Fruit fly (Drosophila melanogaster) whole organism, embryonic: ENCODE measurements around the gene scpr-B.

Experiments
- Asciz ChIP-seq: fragments of 200-800 bp; sonication (Bioruptor generic); optimal IDR thresholded peaks from 2 replicates; lab custom pipeline; 2017; ENCODE audit warnings: missing biosample characterization, mild to moderate bottlenecking, missing genetic modification characterization, missing genetic modification reagents
- Atf6 ChIP-seq: fragments of 200-800 bp; sonication (Bioruptor generic); IDR thresholded peaks from 2 replicates; pipeline ENCODE4 v1.3.6; 2022; ENCODE audit warnings: missing biosample characterization, missing genetic modification characterization
- Bgb ChIP-seq: fragments of 200-800 bp; sonication (Bioruptor generic); IDR thresholded peaks from 2 replicates; pipeline ENCODE4 v1.3.6; 2022; ENCODE audit warnings: missing biosample characterization, missing genetic modification characterization; ENCODE audit not compliant: partially characterized antibody
- Bteb2 ChIP-seq: fragments of 200-800 bp; sonication (Bioruptor generic); optimal IDR thresholded peaks from 2 replicates; lab custom pipeline; 2016; ENCODE audit warnings: missing biosample characterization, missing genetic modification characterization
- CG10147 ChIP-seq: fragments of 200-800 bp; sonication (Bioruptor generic); optimal IDR thresholded peaks from 2 replicates; lab custom pipeline; 2019; ENCODE audit warnings: missing biosample characterization, mild to moderate bottlenecking, missing genetic modification characterization, moderate library complexity
- CG10209 ChIP-seq: fragments of 200-800 bp; sonication (Bioruptor generic); optimal IDR thresholded peaks from 3 replicates; lab custom pipeline; 2017; ENCODE audit warnings: missing biosample characterization, mild to moderate bottlenecking, missing genetic modification characterization, missing genetic modification reagents
- CG11247 ChIP-seq: fragments of 200-800 bp; sonication (Bioruptor generic); IDR thresholded peaks from 2 replicates; pipeline ENCODE4 v1.3.6; 2022; ENCODE audit warnings: missing biosample characterization, missing genetic modification characterization
- CG12071 ChIP-seq: fragments of 200-800 bp; sonication (Bioruptor generic); optimal IDR thresholded peaks from 3 replicates; lab custom pipeline; 2018; ENCODE audit warnings: missing biosample characterization, mild to moderate bottlenecking, missing genetic modification characterization
- CG12219 ChIP-seq: fragments of 200-800 bp; sonication (Bioruptor generic); optimal IDR thresholded peaks from 3 replicates; lab custom pipeline; 2018; ENCODE audit warnings: missing biosample characterization, mild to moderate bottlenecking, missing genetic modification characterization
- CG12299 ChIP-seq: fragments of 200-800 bp; sonication (Bioruptor generic); optimal IDR thresholded peaks from 2 replicates; lab custom pipeline; 2018; ENCODE audit warnings: missing biosample characterization, mild to moderate bottlenecking, missing genetic modification characterization
- CG12391 ChIP-seq: fragments of 200-800 bp; sonication (Bioruptor generic); optimal IDR thresholded peaks from 3 replicates; lab custom pipeline; 2018; ENCODE audit warnings: missing biosample characterization, mild to moderate bottlenecking, missing genetic modification characterization, moderate library complexity
- CG12659 ChIP-seq: fragments of 200-800 bp; sonication (Bioruptor generic); optimal IDR thresholded peaks from 3 replicates; lab custom pipeline; 2017; ENCODE audit warnings: mild to moderate bottlenecking, missing biosample characterization, missing genetic modification reagents, missing genetic modification characterization
- CG15696 ChIP-seq: fragments of 200-800 bp; sonication (Bioruptor generic); optimal IDR thresholded peaks from 2 replicates; lab custom pipeline; 2019; ENCODE audit warnings: missing biosample characterization, mild to moderate bottlenecking, missing genetic modification characterization, moderate library complexity
- CG1603 ChIP-seq: fragments of 200-800 bp; sonication (Bioruptor generic); optimal IDR thresholded peaks from 2 replicates; lab custom pipeline; 2019; ENCODE audit warnings: missing biosample characterization, mild to moderate bottlenecking, missing genetic modification characterization, moderate library complexity
- CG16813 ChIP-seq: fragments of 200-800 bp; sonication (Bioruptor generic); IDR thresholded peaks from 3 replicates; pipeline ENCODE4 v1.3.6; 2022; ENCODE audit warnings: missing biosample characterization, missing genetic modification characterization; ENCODE audit not compliant: partially characterized antibody
- CG17385 ChIP-seq: fragments of 200-800 bp; sonication (Bioruptor generic); optimal IDR thresholded peaks from 3 replicates; lab custom pipeline; 2018; ENCODE audit warnings: missing biosample characterization, mild to moderate bottlenecking, missing genetic modification characterization
- CG2202 ChIP-seq: fragments of 200-800 bp; sonication (Bioruptor generic); optimal IDR thresholded peaks from 2 replicates; lab custom pipeline; 2018; ENCODE audit warnings: missing biosample characterization, mild to moderate bottlenecking, missing genetic modification characterization
- CG30403 ChIP-seq: fragments of 200-800 bp; sonication (Bioruptor generic); optimal IDR thresholded peaks from 3 replicates; lab custom pipeline; 2016; ENCODE audit warnings: missing biosample characterization, missing genetic modification characterization
- CG3163 ChIP-seq: fragments of 200-800 bp; sonication (Bioruptor generic); optimal IDR thresholded peaks from 3 replicates; lab custom pipeline; 2016; ENCODE audit warnings: missing biosample characterization, missing genetic modification characterization
- CG34376 ChIP-seq: fragments of 200-800 bp; sonication (Bioruptor generic); optimal IDR thresholded peaks from 2 replicates; lab custom pipeline; 2018; ENCODE audit warnings: missing biosample characterization, mild to moderate bottlenecking, missing genetic modification characterization
- CG34422 ChIP-seq: fragments of 200-800 bp; sonication (Bioruptor generic); IDR thresholded peaks from 3 replicates; pipeline ENCODE4 v1.3.6; 2022; ENCODE audit warnings: missing biosample characterization, missing genetic modification characterization
- CG4707 ChIP-seq: fragments of 200-800 bp; sonication (Bioruptor generic); optimal IDR thresholded peaks from 2 replicates; lab custom pipeline; 2018; ENCODE audit warnings: missing biosample characterization, mild to moderate bottlenecking, missing genetic modification characterization, moderate library complexity
- CG6175 ChIP-seq: fragments of 200-800 bp; sonication (Bioruptor generic); IDR thresholded peaks from 3 replicates; pipeline ENCODE4 v1.3.6; 2022; ENCODE audit warnings: missing biosample characterization, missing genetic modification characterization
- CG9876 ChIP-seq: fragments of 200-800 bp; sonication (Bioruptor generic); optimal IDR thresholded peaks from 2 replicates; lab custom pipeline; 2016; ENCODE audit warnings: missing biosample characterization, missing genetic modification characterization
- CG9932 ChIP-seq: fragments of 200-800 bp; sonication (Bioruptor generic); IDR thresholded peaks from 2 replicates; pipeline ENCODE4 v1.3.6; 2022; ENCODE audit warnings: missing biosample characterization, missing genetic modification characterization
- CkIIα-i1 ChIP-seq: fragments of 200-800 bp; sonication (Bioruptor generic); IDR thresholded peaks from 2 replicates; pipeline ENCODE4 v1.3.6; 2022; ENCODE audit warnings: missing biosample characterization, missing genetic modification characterization
- CoRest ChIP-seq: fragments of 200-800 bp; sonication (Bioruptor generic); optimal IDR thresholded peaks from 3 replicates; lab custom pipeline; 2018; ENCODE audit warnings: missing biosample characterization, mild to moderate bottlenecking, missing genetic modification characterization, moderate library complexity
- HHEX ChIP-seq: fragments of 200-800 bp; sonication (Bioruptor generic); optimal IDR thresholded peaks from 3 replicates; lab custom pipeline; 2017; ENCODE audit warnings: missing biosample characterization, mild to moderate bottlenecking, missing genetic modification characterization, missing genetic modification reagents
- HmgD ChIP-seq: fragments of 200-800 bp; sonication (Bioruptor generic); optimal IDR thresholded peaks from 3 replicates; lab custom pipeline; 2016; ENCODE audit warnings: missing biosample characterization, missing genetic modification characterization
- Hmx ChIP-seq: fragments of 200-800 bp; sonication (Bioruptor generic); optimal IDR thresholded peaks from 2 replicates; lab custom pipeline; 2016; ENCODE audit warnings: missing biosample characterization, missing genetic modification characterization
- MTF-1 ChIP-seq: fragments of 200-800 bp; sonication (Bioruptor generic); optimal IDR thresholded peaks from 2 replicates; lab custom pipeline; 2018; ENCODE audit warnings: missing biosample characterization, mild to moderate bottlenecking, missing genetic modification characterization, borderline replicate concordance
- Max ChIP-seq: fragments of 200-800 bp; sonication (Bioruptor generic); optimal IDR thresholded peaks from 2 replicates; lab custom pipeline; 2016; ENCODE audit warnings: missing biosample characterization, mild to moderate bottlenecking, missing genetic modification characterization
- NC2β ChIP-seq: fragments of 200-800 bp; sonication (Bioruptor generic); optimal IDR thresholded peaks from 2 replicates; lab custom pipeline; 2016; ENCODE audit warnings: missing biosample characterization, missing genetic modification characterization
- Oli ChIP-seq: fragments of 200-800 bp; sonication (Bioruptor generic); optimal IDR thresholded peaks from 2 replicates; lab custom pipeline; 2018; ENCODE audit warnings: missing biosample characterization, mild to moderate bottlenecking, missing genetic modification characterization, moderate library complexity
- Rfx ChIP-seq: fragments of 200-800 bp; sonication (Bioruptor generic); IDR thresholded peaks from 2 replicates; pipeline ENCODE4 v1.3.6; 2022; ENCODE audit warnings: missing biosample characterization, missing genetic modification characterization
- Usf ChIP-seq: fragments of 200-800 bp; sonication (Bioruptor generic); optimal IDR thresholded peaks from 2 replicates; lab custom pipeline; 2017; ENCODE audit warnings: missing genotype, missing biosample characterization, missing genetic modification characterization
- ase ChIP-seq: fragments of 200-800 bp; sonication (Bioruptor generic); IDR thresholded peaks from 3 replicates; pipeline ENCODE4 v1.3.6; 2022; ENCODE audit warnings: missing biosample characterization, missing genetic modification characterization
- bab2 ChIP-seq: fragments of 200-800 bp; sonication (Bioruptor generic); optimal IDR thresholded peaks from 2 replicates; lab custom pipeline; 2016; ENCODE audit warnings: missing biosample characterization, missing genetic modification characterization
- caup ChIP-seq: fragments of 200-800 bp; sonication (Bioruptor generic); optimal IDR thresholded peaks from 3 replicates; lab custom pipeline; 2017; ENCODE audit warnings: missing biosample characterization, mild to moderate bottlenecking, missing genetic modification characterization, moderate library complexity; ENCODE audit not compliant: severe bottlenecking
- ewg ChIP-seq: fragments of 200-800 bp; sonication (Bioruptor generic); optimal IDR thresholded peaks from 3 replicates; lab custom pipeline; 2017; ENCODE audit warnings: mild to moderate bottlenecking, missing biosample characterization, missing genetic modification reagents, missing genetic modification characterization
- fru ChIP-seq: fragments of >200 bp; optimal IDR thresholded peaks from 2 replicates; lab custom pipeline; 2017
- gem ChIP-seq: fragments of 200-800 bp; sonication (Bioruptor generic); optimal IDR thresholded peaks from 2 replicates; lab custom pipeline; 2019; ENCODE audit warnings: missing biosample characterization, mild to moderate bottlenecking, missing genetic modification characterization, moderate library complexity
- gsb ChIP-seq: fragments of 200-800 bp; sonication (Bioruptor generic); IDR thresholded peaks from 2 replicates; pipeline ENCODE4 v1.3.6; 2022; ENCODE audit warnings: missing biosample characterization, missing genetic modification characterization
- kni ChIP-seq: fragments of 200-800 bp; sonication (Bioruptor generic); optimal IDR thresholded peaks from 3 replicates; lab custom pipeline; 2017; ENCODE audit warnings: mild to moderate bottlenecking, missing biosample characterization, missing genetic modification reagents, missing genetic modification characterization
- org-1 ChIP-seq: fragments of 200-800 bp; sonication (Bioruptor generic); optimal IDR thresholded peaks from 2 replicates; lab custom pipeline; 2017; ENCODE audit warnings: missing biosample characterization, missing genetic modification characterization
- otp ChIP-seq: fragments of 200-800 bp; sonication (Bioruptor generic); IDR thresholded peaks from 3 replicates; pipeline ENCODE4, ENCODE4 v1.3.6; 2022; ENCODE audit warnings: missing biosample characterization, missing genetic modification characterization
- pnt ChIP-seq: fragments of 200-800 bp; sonication (Bioruptor generic); optimal IDR thresholded peaks from 3 replicates; lab custom pipeline; 2016; ENCODE audit warnings: missing biosample characterization, missing genetic modification characterization
- seq ChIP-seq: fragments of 200-800 bp; sonication (Bioruptor generic); IDR thresholded peaks from 2 replicates; pipeline ENCODE4 v1.3.6; 2022; ENCODE audit warnings: missing biosample characterization, missing genetic modification characterization
- tap ChIP-seq: fragments of 200-800 bp; optimal IDR thresholded peaks from 3 replicates; lab custom pipeline; 2019; ENCODE audit warnings: missing biosample characterization, mild to moderate bottlenecking, missing genetic modification characterization, moderate library complexity
- unpg ChIP-seq: fragments of 200-800 bp; sonication (Bioruptor generic); optimal IDR thresholded peaks from 3 replicates; lab custom pipeline; 2018; ENCODE audit warnings: missing biosample characterization, mild to moderate bottlenecking, missing genetic modification characterization, moderate library complexity
- vfl ChIP-seq: fragments of 200-800 bp; sonication (Bioruptor generic); optimal IDR thresholded peaks from 2 replicates; lab custom pipeline; 2016; ENCODE audit warnings: missing biosample characterization, missing genetic modification characterization

Gene scpr-B

DNA sequence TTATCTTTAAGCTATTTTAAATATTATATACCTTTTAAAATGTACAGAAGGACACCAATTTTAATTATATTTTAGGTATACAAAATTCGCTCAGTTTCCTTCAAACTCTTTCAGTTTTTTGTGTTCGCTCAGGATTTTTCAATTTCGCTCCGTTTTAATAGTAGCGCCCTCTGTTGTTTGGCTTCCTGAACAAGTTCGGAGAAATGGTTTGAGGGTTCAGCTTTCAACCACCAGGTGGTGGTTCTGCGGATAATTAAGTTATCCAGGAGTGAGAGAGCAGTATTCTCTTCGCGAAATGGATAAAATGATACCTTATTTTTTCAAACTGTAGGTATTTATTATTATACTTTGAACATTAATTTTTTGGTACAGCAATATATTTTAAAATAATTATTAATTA, 28.2 kb upstream of the scpr-B start:
- TF ChIP-seq pnt = peak; percentile 8
- TF ChIP-seq otp (GFP tag; lab: Robert Waterston, UW) = peak; percentile 64
- TF ChIP-seq fru (lab: Kevin White, UChicago) = no peak
- TF ChIP-seq Bteb2 (GFP tag; lab: Kevin White, UChicago) = no peak
- TF ChIP-seq CG16813 = no peak
- peak; percentile 56 for TF ChIP-seq CG2202 (tag; lab: Kevin White, UChicago)
- no peak for TF ChIP-seq CG9932
- TF ChIP-seq Oli (tag; lab: Kevin White, UChicago) = peak; percentile 66
- no peak for TF ChIP-seq Bgb (GFP tag; lab: Robert Waterston, UW)
- TF ChIP-seq seq (GFP tag; lab: Robert Waterston, UW) = peak; percentile 45; the same call in 1 of the 2 replicates
- peak; percentile 73 for TF ChIP-seq HHEX (GFP tag; lab: Kevin White, UChicago)
- no peak for TF ChIP-seq vfl (GFP tag; lab: Kevin White, UChicago)
- TF ChIP-seq CG12659 (GFP tag; lab: Kevin White, UChicago) = no peak
- TF ChIP-seq CkIIα-i1 (GFP tag; lab: Robert Waterston, UW) = no peak
- TF ChIP-seq ewg (GFP tag; lab: Kevin White, UChicago) = peak; percentile 65
- TF ChIP-seq CG3163 = peak; percentile 81
- TF ChIP-seq Max (GFP tag; lab: Kevin White, UChicago) = peak; percentile 63
- TF ChIP-seq CG4707 = peak; percentile 90
- TF ChIP-seq HmgD = no peak
- TF ChIP-seq unpg (GFP tag; lab: Kevin White, UChicago) = no peak
- no peak for TF ChIP-seq Usf
- peak; percentile 82 for TF ChIP-seq CG12071 (GFP tag; lab: Kevin White, UChicago)
- no peak for TF ChIP-seq kni
- TF ChIP-seq CG30403 (GFP tag; lab: Kevin White, UChicago) = no peak
- peak; percentile 88 for TF ChIP-seq MTF-1
- peak; percentile 78 for TF ChIP-seq NC2β (GFP tag; lab: Kevin White, UChicago)
- TF ChIP-seq tap = no peak
- no peak; the same call in 1 of the 2 replicates for TF ChIP-seq Rfx
- TF ChIP-seq CG17385 (GFP tag; lab: Kevin White, UChicago) = peak; percentile 71
- TF ChIP-seq CG6175 (GFP tag; lab: Robert Waterston, UW) = no peak
- TF ChIP-seq Hmx = no peak
- TF ChIP-seq ase (GFP tag; lab: Robert Waterston, UW) = peak; percentile 55; the same call in 2 of the 3 replicates
- peak; percentile 82 for TF ChIP-seq caup (GFP tag; lab: Kevin White, UChicago)
- TF ChIP-seq CoRest (tag; lab: Kevin White, UChicago) = peak; percentile 65
- TF ChIP-seq CG12299 = no peak
- no peak for TF ChIP-seq gem (tag; lab: Kevin White, UChicago)
- TF ChIP-seq bab2 = no peak
- no peak for TF ChIP-seq CG12391 (tag; lab: Kevin White, UChicago)
- no peak for TF ChIP-seq gsb
- no peak for TF ChIP-seq Atf6 (GFP tag; lab: Robert Waterston, UW)
- peak; percentile 84 for TF ChIP-seq CG12219
- TF ChIP-seq CG1603 (tag; lab: Kevin White, UChicago) = peak; percentile 74
- TF ChIP-seq Asciz (GFP tag; lab: Kevin White, UChicago) = peak; percentile 77
- peak; percentile 57 for TF ChIP-seq CG10209 (GFP tag; lab: Kevin White, UChicago)
- peak; percentile 27 for TF ChIP-seq org-1 (GFP tag; lab: Kevin White, UChicago)
- TF ChIP-seq CG11247 (GFP tag; lab: Robert Waterston, UW) = no peak; the same call in 1 of the 2 replicates
- peak; percentile 81 for TF ChIP-seq CG15696 (tag; lab: Kevin White, UChicago)
- no peak for TF ChIP-seq CG10147 (GFP tag; lab: Kevin White, UChicago)
- peak; percentile 13; the same call in 1 of the 3 replicates for TF ChIP-seq CG34422 (GFP tag; lab: Robert Waterston, UW)
- no peak for TF ChIP-seq CG9876 (GFP tag; lab: Kevin White, UChicago)
- no peak for TF ChIP-seq CG34376 (GFP tag; lab: Kevin White, UChicago)
